Fruit fly (Drosophila melanogaster) whole organism, embryonic: ENCODE results near the gene CG43999.

ENCODE experiments used
- ATbp ChIP-seq: fragments of 200-800 bp; sonication (Bioruptor generic); optimal IDR thresholded peaks from 2 replicates; lab custom pipeline; 2017; ENCODE audit warnings: missing biosample characterization, mild to moderate bottlenecking, missing genetic modification characterization, missing genetic modification reagents
- Bteb2 ChIP-seq: fragments of 200-800 bp; sonication (Bioruptor generic); optimal IDR thresholded peaks from 2 replicates; lab custom pipeline; 2016; ENCODE audit warnings: missing biosample characterization, missing genetic modification characterization
- C15 ChIP-seq: fragments of 200-800 bp; sonication (Bioruptor generic); IDR thresholded peaks from 3 replicates; pipeline ENCODE4 v1.3.6; 2022; ENCODE audit warnings: missing biosample characterization, missing genetic modification characterization
- CG11398 ChIP-seq: fragments of 200-800 bp; sonication (Bioruptor generic); optimal IDR thresholded peaks from 2 replicates; lab custom pipeline; 2016; ENCODE audit warnings: missing biosample characterization, missing genetic modification characterization
- CG11504 ChIP-seq: fragments of 200-800 bp; sonication (Bioruptor generic); optimal IDR thresholded peaks from 3 replicates; lab custom pipeline; 2019; ENCODE audit warnings: missing biosample characterization, mild to moderate bottlenecking, missing genetic modification characterization, moderate library complexity
- CG12104 ChIP-seq: fragments of 200-800 bp; sonication (Bioruptor generic); optimal IDR thresholded peaks from 3 replicates; lab custom pipeline; 2016; ENCODE audit warnings: missing biosample characterization, missing genetic modification characterization
- CG12219 ChIP-seq: fragments of 200-800 bp; sonication (Bioruptor generic); optimal IDR thresholded peaks from 3 replicates; lab custom pipeline; 2018; ENCODE audit warnings: missing biosample characterization, mild to moderate bottlenecking, missing genetic modification characterization
- CG12769 ChIP-seq: fragments of 200-800 bp; sonication (Bioruptor generic); optimal IDR thresholded peaks from 2 replicates; lab custom pipeline; 2019; ENCODE audit warnings: missing biosample characterization, mild to moderate bottlenecking, missing genetic modification characterization, moderate library complexity
- CG1529 ChIP-seq: fragments of 200-800 bp; sonication (Bioruptor generic); optimal IDR thresholded peaks from 3 replicates; lab custom pipeline; 2018; ENCODE audit warnings: missing biosample characterization, missing genetic modification characterization
- CG15696 ChIP-seq: fragments of 200-800 bp; sonication (Bioruptor generic); optimal IDR thresholded peaks from 2 replicates; lab custom pipeline; 2019; ENCODE audit warnings: missing biosample characterization, mild to moderate bottlenecking, missing genetic modification characterization, moderate library complexity
- CG16813 ChIP-seq: fragments of 200-800 bp; sonication (Bioruptor generic); IDR thresholded peaks from 3 replicates; pipeline ENCODE4 v1.3.6; 2022; ENCODE audit warnings: missing biosample characterization, missing genetic modification characterization; ENCODE audit not compliant: partially characterized antibody
- CG18619 ChIP-seq: fragments of 200-800 bp; sonication (Bioruptor generic); optimal IDR thresholded peaks from 3 replicates; lab custom pipeline; 2017; ENCODE audit warnings: missing biosample characterization, mild to moderate bottlenecking, missing genetic modification characterization
- CG2202 ChIP-seq: fragments of 200-800 bp; sonication (Bioruptor generic); optimal IDR thresholded peaks from 2 replicates; lab custom pipeline; 2018; ENCODE audit warnings: missing biosample characterization, mild to moderate bottlenecking, missing genetic modification characterization
- CG34422 ChIP-seq: fragments of 200-800 bp; sonication (Bioruptor generic); IDR thresholded peaks from 3 replicates; pipeline ENCODE4 v1.3.6; 2022; ENCODE audit warnings: missing biosample characterization, missing genetic modification characterization
- CG3726 ChIP-seq: fragments of 200-800 bp; sonication (Bioruptor generic); IDR thresholded peaks from 3 replicates; pipeline ENCODE4, ENCODE4 v1.3.6; 2022; ENCODE audit warnings: missing biosample characterization, missing genetic modification characterization
- CG3838 ChIP-seq: fragments of 200-800 bp; sonication (Bioruptor generic); optimal IDR thresholded peaks from 3 replicates; lab custom pipeline; 2016; ENCODE audit warnings: missing biosample characterization, missing genetic modification characterization
- CG5953 ChIP-seq: fragments of 200-800 bp; sonication (Bioruptor generic); IDR thresholded peaks from 2 replicates; pipeline ENCODE4 v1.3.6; 2022; ENCODE audit warnings: missing biosample characterization, missing genetic modification characterization
- CG6791 ChIP-seq: fragments of 200-800 bp; sonication (Bioruptor generic); IDR thresholded peaks from 3 replicates; pipeline ENCODE4 v1.3.6; 2022; ENCODE audit warnings: missing biosample characterization, missing genetic modification characterization; ENCODE audit not compliant: partially characterized antibody
- CG6854 ChIP-seq: fragments of 200-800 bp; sonication (Bioruptor generic); optimal IDR thresholded peaks from 3 replicates; lab custom pipeline; 2017; ENCODE audit warnings: missing biosample characterization, mild to moderate bottlenecking, missing genetic modification characterization
- CG7271 ChIP-seq: fragments of 200-800 bp; sonication (Bioruptor generic); optimal IDR thresholded peaks from 2 replicates; lab custom pipeline; 2018; ENCODE audit warnings: missing biosample characterization, mild to moderate bottlenecking, missing genetic modification characterization, moderate library complexity
- CG7357 ChIP-seq: fragments of 200-800 bp; sonication (Bioruptor generic); IDR thresholded peaks from 3 replicates; pipeline ENCODE4 v1.3.6; 2022; ENCODE audit warnings: missing biosample characterization, missing genetic modification characterization
- CG7556 ChIP-seq: fragments of 200-800 bp; sonication (Bioruptor generic); optimal IDR thresholded peaks from 2 replicates; lab custom pipeline; 2017; ENCODE audit warnings: missing biosample characterization, mild to moderate bottlenecking, missing genetic modification characterization
- CG8290 ChIP-seq, 3 experiments: fragments of 200-800 bp; sonication (Bioruptor generic); optimal IDR thresholded peaks; 2 replicates each; lab custom pipeline; 2016 to 2019; ENCODE audit warnings: missing biosample characterization in 3 of 3, missing genetic modification characterization in 3 of 3, mild to moderate bottlenecking in 2 of 3, moderate library complexity in 1 of 3
- CG8944 ChIP-seq: fragments of 200-800 bp; sonication (Bioruptor generic); optimal IDR thresholded peaks from 3 replicates; lab custom pipeline; 2016; ENCODE audit warnings: missing biosample characterization, missing genetic modification characterization
- CG9609 ChIP-seq: fragments of 200-800 bp; sonication (Bioruptor generic); optimal IDR thresholded peaks from 3 replicates; lab custom pipeline; 2016; ENCODE audit warnings: missing biosample characterization, missing genetic modification characterization
- CG9932 ChIP-seq: fragments of 200-800 bp; sonication (Bioruptor generic); IDR thresholded peaks from 2 replicates; pipeline ENCODE4 v1.3.6; 2022; ENCODE audit warnings: missing biosample characterization, missing genetic modification characterization
- ERR ChIP-seq: fragments of 200-800 bp; sonication (Bioruptor generic); optimal IDR thresholded peaks from 2 replicates; lab custom pipeline; 2016; ENCODE audit warnings: missing biosample characterization, missing genetic modification characterization
- Ets97D ChIP-seq: fragments of 200-800 bp; sonication (Bioruptor generic); optimal IDR thresholded peaks from 3 replicates; lab custom pipeline; 2016; ENCODE audit warnings: missing biosample characterization, missing genetic modification characterization
- HLH4C ChIP-seq: fragments of 200-800 bp; sonication (Bioruptor generic); IDR thresholded peaks from 3 replicates; pipeline ENCODE4 v1.3.6; 2022; ENCODE audit warnings: missing biosample characterization, missing genetic modification characterization; ENCODE audit not compliant: partially characterized antibody
- Hr3 ChIP-seq: fragments of 200-800 bp; sonication (Bioruptor generic); optimal IDR thresholded peaks from 3 replicates; lab custom pipeline; 2016; ENCODE audit warnings: missing biosample characterization, missing genetic modification characterization
- Myb ChIP-seq: fragments of 200-800 bp; sonication (Bioruptor generic); optimal IDR thresholded peaks from 2 replicates; lab custom pipeline; 2016; ENCODE audit warnings: missing biosample characterization, missing genetic modification characterization
- Optix ChIP-seq: fragments of 200-800 bp; sonication (Bioruptor generic); IDR thresholded peaks from 3 replicates; pipeline ENCODE4 v1.3.6; 2022; ENCODE audit warnings: missing biosample characterization, missing genetic modification characterization
- Taf1 ChIP-seq: fragments of 200-800 bp; sonication (Bioruptor generic); IDR thresholded peaks from 2 replicates; pipeline ENCODE4 v1.3.6; 2022; ENCODE audit warnings: missing biosample characterization, missing genetic modification characterization
- Usf ChIP-seq: fragments of 200-800 bp; sonication (Bioruptor generic); optimal IDR thresholded peaks from 2 replicates; lab custom pipeline; 2017; ENCODE audit warnings: missing genotype, missing biosample characterization, missing genetic modification characterization
- caup ChIP-seq: fragments of 200-800 bp; sonication (Bioruptor generic); optimal IDR thresholded peaks from 3 replicates; lab custom pipeline; 2017; ENCODE audit warnings: missing biosample characterization, mild to moderate bottlenecking, missing genetic modification characterization, moderate library complexity; ENCODE audit not compliant: severe bottlenecking
- fd3F ChIP-seq: fragments of 200-800 bp; sonication (Bioruptor generic); optimal IDR thresholded peaks from 2 replicates; lab custom pipeline; 2018; ENCODE audit warnings: missing biosample characterization, mild to moderate bottlenecking, missing genetic modification characterization, moderate library complexity
- fd96Cb ChIP-seq: fragments of 200-800 bp; sonication (Bioruptor generic); optimal IDR thresholded peaks from 2 replicates; lab custom pipeline; 2018; ENCODE audit warnings: missing biosample characterization, mild to moderate bottlenecking, missing genetic modification characterization, moderate library complexity
- gcm ChIP-seq: fragments of 200-800 bp; sonication (Bioruptor generic); optimal IDR thresholded peaks from 2 replicates; lab custom pipeline; 2019; ENCODE audit warnings: missing biosample characterization, mild to moderate bottlenecking, missing genetic modification characterization, moderate library complexity
- ham ChIP-seq: fragments of 200-800 bp; sonication (Bioruptor generic); IDR thresholded peaks from 2 replicates; pipeline ENCODE4 v1.3.6; 2022; ENCODE audit warnings: missing biosample characterization, missing genetic modification characterization
- mld ChIP-seq: fragments of 200-800 bp; sonication (Bioruptor generic); IDR thresholded peaks from 3 replicates; pipeline ENCODE4 v1.3.6; 2022; ENCODE audit warnings: missing biosample characterization, missing genetic modification characterization; ENCODE audit not compliant: partially characterized antibody
- pho ChIP-seq: fragments of 200-800 bp; sonication (Bioruptor generic); optimal IDR thresholded peaks from 2 replicates; lab custom pipeline; 2016; ENCODE audit warnings: missing biosample characterization, missing genetic modification characterization
- pita ChIP-seq: fragments of 200-800 bp; sonication (Bioruptor generic); optimal IDR thresholded peaks from 2 replicates; lab custom pipeline; 2017; ENCODE audit warnings: missing biosample characterization, mild to moderate bottlenecking, missing genetic modification characterization
- ranshi ChIP-seq: fragments of 200-800 bp; sonication (Bioruptor generic); IDR thresholded peaks from 2 replicates; pipeline ENCODE4 v1.3.6; 2022; ENCODE audit warnings: missing biosample characterization, missing genetic modification characterization
- scrt ChIP-seq: fragments of 200-800 bp; sonication (Bioruptor generic); optimal IDR thresholded peaks from 2 replicates; lab custom pipeline; 2018; ENCODE audit warnings: missing biosample characterization, mild to moderate bottlenecking, missing genetic modification characterization, moderate library complexity
- slp2 ChIP-seq: fragments of 200-800 bp; sonication (Bioruptor generic); optimal IDR thresholded peaks from 2 replicates; lab custom pipeline; 2016; ENCODE audit warnings: missing biosample characterization, missing genetic modification characterization
- stwl ChIP-seq: fragments of 200-800 bp; sonication (Bioruptor generic); optimal IDR thresholded peaks from 3 replicates; lab custom pipeline; 2018; ENCODE audit warnings: missing biosample characterization, mild to moderate bottlenecking, missing genetic modification characterization, moderate library complexity
- tio ChIP-seq: fragments of 200-800 bp; sonication (Bioruptor generic); optimal IDR thresholded peaks from 2 replicates; lab custom pipeline; 2017; ENCODE audit warnings: missing biosample characterization, missing genetic modification characterization, inconsistent platforms
- twi ChIP-seq: fragments of 200-800 bp; optimal IDR thresholded peaks from 2 replicates; lab custom pipeline; 2019; ENCODE audit warnings: missing biosample characterization, mild to moderate bottlenecking, missing genetic modification characterization, moderate library complexity
- usp ChIP-seq: fragments of >200 bp; optimal IDR thresholded peaks from 2 replicates; lab custom pipeline; 2017; ENCODE audit warnings: missing biosample characterization, missing genetic modification characterization

CG43999 gene

dm6 chr3R:23920874-23921539, 7.8 kb downstream of the CG43999 start (continued):
- TF ChIP-seq CG5953 (0 out of 2 replicates have a peak, but pooled peaks have one; percentile 12), CG1529 (GFP tag; lab: Kevin White, UChicago) (no peak), scrt (peak; percentile 43), CG11504 (tag; lab: Kevin White, UChicago) (no peak), CG18619 (GFP tag; lab: Kevin White, UChicago) (peak; percentile 14), CG12219 (GFP tag; lab: Kevin White, UChicago) (peak; percentile 36), CG7357 (GFP tag; lab: Robert Waterston, UW) (no peak), Optix (GFP tag; lab: Robert Waterston, UW) (0 out of 3 replicates have a peak, but pooled peaks have one; percentile 31), HLH4C (GFP tag; lab: Robert Waterston, UW) (no peak), Usf (no peak), CG8944 (GFP tag; lab: Kevin White, UChicago) (peak; percentile 10), CG9932 (GFP tag; lab: Robert Waterston, UW) (peak; percentile 89), ham (GFP tag; lab: Robert Waterston, UW) (no peak; the same call in 1 of the 2 replicates), CG3838 (GFP tag; lab: Kevin White, UChicago) (no peak), Bteb2 (GFP tag; lab: Kevin White, UChicago) (no peak), CG2202 (no peak), tio (GFP tag; lab: Kevin White, UChicago) (no peak), CG6791 (no peak), C15 (GFP tag; lab: Robert Waterston, UW) (peak; percentile 48; the same call in 1 of the 3 replicates), caup (GFP tag; lab: Kevin White, UChicago) (peak; percentile 76), gcm (GFP tag; lab: Kevin White, UChicago) (no peak), CG12769 (tag; lab: Kevin White, UChicago) (peak; percentile 94), CG12104 (GFP tag; lab: Kevin White, UChicago) (no peak), fd3F (GFP tag; lab: Kevin White, UChicago) (peak; percentile 57), CG16813 (no peak), CG9609 (GFP tag; lab: Kevin White, UChicago) (peak; percentile 13), pho (GFP tag; lab: Kevin White, UChicago) (peak; percentile 61), CG11398 (peak; percentile 49), usp (GFP tag; lab: Kevin White, UChicago) (no peak), CG6854 (no peak), ATbp (no peak), CG7271 (tag; lab: Kevin White, UChicago) (no peak), CG34422 (GFP tag; lab: Robert Waterston, UW) (peak; percentile 62; the same call in 1 of the 3 replicates), CG15696 (tag; lab: Kevin White, UChicago) (peak; percentile 19), Myb (peak; percentile 22), CG8290 (GFP tag; optimal IDR thresholded peaks at IDR 0.05; lab: Kevin White, UChicago) (no peak), CG8290 (tag; optimal IDR thresholded peaks at IDR 0.05; lab: Kevin White, UChicago) (peak in 1 of 2 experiments; percentile 95), ERR (no peak), Ets97D (no peak), mld (GFP tag; lab: Robert Waterston, UW) (no peak), twi (tag; lab: Kevin White, UChicago) (no peak), slp2 (no peak), CG3726 (no peak), Taf1 (GFP tag; lab: Robert Waterston, UW) (peak; percentile 67; the same call in 1 of the 2 replicates), pita (GFP tag; lab: Kevin White, UChicago) (no peak), fd96Cb (no peak), stwl (tag; lab: Kevin White, UChicago) (no peak), ranshi (GFP tag; lab: Robert Waterston, UW) (peak; percentile 63; the same call in 1 of the 2 replicates), CG7556 (GFP tag; lab: Kevin White, UChicago) (no peak), Hr3 (no peak)
